Worm (Caenorhabditis elegans) whole organism, young adult: ENCODE results near the gene W04E12.2.
A peak's percentile ranks its signal among the peaks of the same experiment; 100 is the strongest.

ENCODE experiments used
- B0035.1 ChIP-seq: sonication (generic microtip); optimal IDR thresholded peaks from 2 replicates; lab custom pipeline; 2016; ENCODE audit warnings: missing genetic modification characterization, mild to moderate bottlenecking, missing compliant biosample characterization, missing genotype, missing genetic modification reagents
- F37B4.10 ChIP-seq: fragments of 200-800 bp; sonication (Bioruptor generic); IDR thresholded peaks from 2 replicates; pipeline ENCODE4 v1.3.6; 2022; ENCODE audit warnings: missing genetic modification characterization, missing compliant biosample characterization
- F39B2.1 ChIP-seq: fragments of 200-800 bp; sonication (Bioruptor generic); IDR thresholded peaks from 2 replicates; pipeline ENCODE4 v1.3.6; 2022; ENCODE audit warnings: missing genetic modification reagents, missing genetic modification characterization, missing compliant biosample characterization
- F52B5.7 ChIP-seq: sonication (generic microtip); optimal IDR thresholded peaks from 2 replicates; lab custom pipeline; 2016; ENCODE audit warnings: mild to moderate bottlenecking, missing genetic modification characterization, missing compliant biosample characterization
- F55B11.4 ChIP-seq: sonication (generic microtip); optimal IDR thresholded peaks from 2 replicates; lab custom pipeline; 2016; ENCODE audit warnings: missing compliant biosample characterization, missing genetic modification characterization, borderline replicate concordance; ENCODE audit not compliant: insufficient read depth
- Y53G8AR.9 ChIP-seq: fragments of 200-800 bp; sonication (Bioruptor generic); conservative IDR thresholded peaks from 2 replicates; pipeline ENCODE4 v1.3.6; 2022; ENCODE audit warnings: missing genetic modification reagents, missing genetic modification characterization, missing compliant biosample characterization
- Y79H2A.3 ChIP-seq: fragments of 200-800 bp; sonication (Bioruptor generic); conservative IDR thresholded peaks from 2 replicates; pipeline ENCODE4 v1.3.6; 2022; ENCODE audit warnings: missing genetic modification reagents, missing genetic modification characterization, missing compliant biosample characterization
- cebp-1 ChIP-seq, 2 experiments: fragments of 200-800 bp in 1 of 2; sonication (Bioruptor generic) in 1 of 2; sonication (generic microtip) in 1 of 2; IDR thresholded peaks in 1 of 2; optimal IDR thresholded peaks in 1 of 2; 2 replicates each; pipeline versions ENCODE4 v1.3.6 to Lab custom; 2017 to 2022; ENCODE audit warnings: missing compliant biosample characterization in 2 of 2, missing genetic modification characterization in 2 of 2, mild to moderate bottlenecking in 1 of 2, missing genetic modification reagents in 1 of 2, moderate library complexity in 1 of 2
- cebp-2 ChIP-seq: fragments of 200-800 bp; sonication (Bioruptor generic); IDR thresholded peaks from 2 replicates; pipeline ENCODE4 v1.3.6; 2022; ENCODE audit warnings: missing genetic modification characterization, missing compliant biosample characterization
- ceh-27 ChIP-seq: fragments of 200-800 bp; sonication (Bioruptor generic); optimal IDR thresholded peaks from 2 replicates; lab custom pipeline; 2018; ENCODE audit warnings: mild to moderate bottlenecking, missing genetic modification characterization, moderate library complexity, missing compliant biosample characterization
- chd-7 ChIP-seq: sonication (generic microtip); optimal IDR thresholded peaks from 2 replicates; lab custom pipeline; 2016; ENCODE audit warnings: mild to moderate bottlenecking, missing genetic modification characterization, moderate library complexity, missing compliant biosample characterization
- die-1 ChIP-seq: sonication (generic microtip); optimal IDR thresholded peaks from 2 replicates; lab custom pipeline; 2016; ENCODE audit warnings: missing genotype, mild to moderate bottlenecking, missing genetic modification characterization, missing compliant biosample characterization
- dox-1 ChIP-seq: fragments of 200-800 bp; sonication (Bioruptor generic); IDR thresholded peaks from 2 replicates; pipeline ENCODE4 v1.3.6; 2022; ENCODE audit warnings: missing genetic modification reagents, missing genetic modification characterization, missing compliant biosample characterization
- efl-1 ChIP-seq: fragments of 150-350 bp; optimal IDR thresholded peaks from 2 replicates; lab custom pipeline; 2014; ENCODE audit warnings: missing biosample characterization, missing genetic modification reagents, missing genetic modification characterization
- egl-44 ChIP-seq: fragments of 200-800 bp; sonication (Bioruptor generic); IDR thresholded peaks from 2 replicates; pipeline ENCODE4 v1.3.6; 2022; ENCODE audit warnings: missing genetic modification reagents, missing genetic modification characterization, missing compliant biosample characterization
- egrh-3 ChIP-seq: fragments of 200-800 bp; sonication (Bioruptor generic); IDR thresholded peaks from 2 replicates; pipeline ENCODE4 v1.3.6; 2022; ENCODE audit warnings: missing genetic modification reagents, missing genetic modification characterization, missing compliant biosample characterization
- ets-4 ChIP-seq: fragments of 200-800 bp; sonication (Bioruptor generic); optimal IDR thresholded peaks from 2 replicates; lab custom pipeline; 2018; ENCODE audit warnings: mild to moderate bottlenecking, missing genetic modification characterization, missing compliant biosample characterization
- let-607 ChIP-seq, 2 experiments: fragments of 200-800 bp in 1 of 2; sonication (Bioruptor generic) in 1 of 2; sonication (generic microtip) in 1 of 2; optimal IDR thresholded peaks; 2 replicates each; lab custom pipeline; 2016 to 2018; ENCODE audit warnings: mild to moderate bottlenecking in 2 of 2, missing compliant biosample characterization in 2 of 2, missing genetic modification characterization in 2 of 2, moderate library complexity in 2 of 2, missing genotype in 1 of 2
- lin-26 ChIP-seq: fragments of 200-800 bp; sonication (Bioruptor generic); IDR thresholded peaks from 2 replicates; pipeline ENCODE4 v1.3.6; 2022; ENCODE audit warnings: missing genetic modification reagents, missing genetic modification characterization, missing compliant biosample characterization
- lin-54 ChIP-seq: fragments of 200-800 bp; sonication (Bioruptor generic); optimal IDR thresholded peaks from 2 replicates; lab custom pipeline; 2018; ENCODE audit warnings: mild to moderate bottlenecking, missing genetic modification characterization, missing compliant biosample characterization
- madf-10 ChIP-seq: sonication (generic microtip); optimal IDR thresholded peaks from 2 replicates; lab custom pipeline; 2016; ENCODE audit warnings: mild to moderate bottlenecking, missing genetic modification characterization, missing compliant biosample characterization
- madf-3 ChIP-seq: fragments of 200-800 bp; sonication (Bioruptor generic); IDR thresholded peaks from 2 replicates; pipeline ENCODE4 v1.3.6; 2022; ENCODE audit warnings: missing genetic modification reagents, missing genetic modification characterization, missing compliant biosample characterization
- madf-6 ChIP-seq: fragments of 200-800 bp; sonication (Bioruptor generic); IDR thresholded peaks from 2 replicates; pipeline ENCODE4 v1.3.6; 2022; ENCODE audit warnings: missing genetic modification reagents, missing genetic modification characterization, missing compliant biosample characterization
- mcd-1 ChIP-seq: fragments of 200-800 bp; sonication (Bioruptor generic); IDR thresholded peaks from 2 replicates; pipeline ENCODE4 v1.3.6; 2022; ENCODE audit warnings: missing genetic modification reagents, missing genetic modification characterization, missing compliant biosample characterization
- mel-28 ChIP-seq: sonication (generic microtip); optimal IDR thresholded peaks from 2 replicates; lab custom pipeline; 2016; ENCODE audit warnings: borderline replicate concordance, mild to moderate bottlenecking, missing genetic modification characterization, missing compliant biosample characterization
- nfyb-1 ChIP-seq: fragments of 200-800 bp; sonication (Bioruptor generic); IDR thresholded peaks from 2 replicates; pipeline ENCODE4 v1.3.6; 2022; ENCODE audit warnings: missing genetic modification reagents, missing genetic modification characterization, missing compliant biosample characterization
- nhr-80 ChIP-seq: sonication (generic microtip); optimal IDR thresholded peaks from 2 replicates; lab custom pipeline; 2016; ENCODE audit warnings: missing genetic modification characterization, missing compliant biosample characterization
- rcor-1 ChIP-seq: fragments of 200-800 bp; sonication (Bioruptor generic); IDR thresholded peaks from 2 replicates; pipeline ENCODE4 v1.3.6; 2022; ENCODE audit warnings: missing genetic modification reagents, missing genetic modification characterization, missing compliant biosample characterization
- rpc-1 ChIP-seq, 2 experiments: fragments of 150-350 bp in 1 of 2; sonication (generic microtip) in 1 of 2; optimal IDR thresholded peaks; 2 replicates each; lab custom pipeline; 2014 to 2018; ENCODE audit warnings: missing biosample characterization in 1 of 2, missing genetic modification characterization in 1 of 2, missing genetic modification reagents in 1 of 2, missing genotype in 1 of 2
- sdz-38 ChIP-seq: sonication (generic microtip); optimal IDR thresholded peaks from 2 replicates; lab custom pipeline; 2016; ENCODE audit warnings: missing genotype, missing genetic modification characterization, missing compliant biosample characterization
- sea-2 ChIP-seq: fragments of 200-800 bp; sonication (Bioruptor generic); IDR thresholded peaks from 2 replicates; pipeline ENCODE4 v1.3.6; 2022; ENCODE audit warnings: missing genetic modification characterization, missing compliant biosample characterization
- snpc-1.3 ChIP-seq: sonication (generic microtip); optimal IDR thresholded peaks from 2 replicates; lab custom pipeline; 2017; ENCODE audit warnings: missing genetic modification characterization, mild to moderate bottlenecking, missing compliant biosample characterization, antibody characterized with exemption, moderate library complexity, missing genotype, missing genetic modification reagents; ENCODE audit not compliant: insufficient read depth
- snpc-4 ChIP-seq, 5 experiments: fragments of 150-350 bp in 1 of 5; sonication (generic microtip) in 4 of 5; optimal IDR thresholded peaks; 2 replicates each; lab custom pipeline; 2014 to 2018; ENCODE audit warnings: missing genetic modification characterization in 5 of 5, missing biosample characterization in 3 of 5, antibody characterized with exemption in 2 of 5, mild to moderate bottlenecking in 2 of 5, missing compliant biosample characterization in 2 of 5, missing genotype in 2 of 5, moderate library complexity in 2 of 5, missing genetic modification reagents in 1 of 5
- unc-130 ChIP-seq: sonication (generic microtip); optimal IDR thresholded peaks from 2 replicates; lab custom pipeline; 2016; ENCODE audit warnings: missing genetic modification reagents, missing genetic modification characterization, missing compliant biosample characterization
- zfh-2 ChIP-seq: fragments of 200-800 bp; sonication (Bioruptor generic); conservative IDR thresholded peaks from 2 replicates; pipeline ENCODE4 v1.3.6; 2022; ENCODE audit warnings: missing genetic modification reagents, missing genetic modification characterization, missing compliant biosample characterization
- zim-3 ChIP-seq: sonication (generic microtip); optimal IDR thresholded peaks from 2 replicates; lab custom pipeline; 2017; ENCODE audit warnings: mild to moderate bottlenecking, missing genetic modification characterization, moderate library complexity, missing compliant biosample characterization
- ztf-25 ChIP-seq: fragments of 200-800 bp; sonication (Bioruptor generic); IDR thresholded peaks from 2 replicates; pipeline ENCODE4 v1.3.6; 2022; ENCODE audit warnings: missing genetic modification reagents, missing genetic modification characterization, missing compliant biosample characterization
- ztf-26 ChIP-seq: sonication (generic microtip); optimal IDR thresholded peaks from 2 replicates; lab custom pipeline; 2017; ENCODE audit warnings: missing genetic modification characterization, missing compliant biosample characterization
- ztf-28 ChIP-seq: fragments of 200-800 bp; sonication (Bioruptor generic); IDR thresholded peaks from 2 replicates; pipeline ENCODE4 v1.3.6; 2022; ENCODE audit warnings: missing genetic modification reagents, missing genetic modification characterization, missing compliant biosample characterization

W04E12.2 gene

ce11 chrV:19767719-19768118, 26.8 kb upstream of the W04E12.2 start:
- TF ChIP-seq nfyb-1 (GFP tag; lab: Robert Waterston, UW) (peak; percentile 86), madf-6 (GFP tag; lab: Robert Waterston, UW) (no peak)

- TF ChIP-seq rpc-1 (optimal IDR thresholded peaks at IDR 0.05; lab: Kevin White, UChicago) (no peak), rpc-1 (tag; optimal IDR thresholded peaks at IDR 0.05; lab: Kevin White, UChicago) (no peak), ztf-25 (GFP tag; lab: Robert Waterston, UW) (no peak), B0035.1 (tag; lab: Kevin White, UChicago) (no peak), ceh-27 (GFP tag; lab: Kevin White, UChicago) (no peak), let-607 (tag; optimal IDR thresholded peaks at IDR 0.05; lab: Kevin White, UChicago) (no peak), F37B4.10 (GFP tag; lab: Robert Waterston, UW) (no peak), F39B2.1 (GFP tag; lab: Robert Waterston, UW) (no peak)
Observed at ce11 chrV:19760751-19761150, 19.8 kb upstream of the W04E12.2 start, which contains the start of gene M162.5. Gene M162.5, plus strand, starts transcription at chrV:19761051.

- TF ChIP-seq egl-44 (GFP tag; lab: Robert Waterston, UW) (no peak), ztf-28 (GFP tag; lab: Robert Waterston, UW) (0 out of 2 replicates have a peak, but pooled peaks have one; percentile 24), zfh-2 (GFP tag; lab: Robert Waterston, UW) (peak; percentile 73), unc-130 (GFP tag; lab: Kevin White, UChicago) (no peak), F37B4.10 (GFP tag; lab: Robert Waterston, UW) (0 out of 2 replicates have a peak, but pooled peaks have one; percentile 84), ztf-25 (GFP tag; lab: Robert Waterston, UW) (no peak), mel-28 (tag; lab: Kevin White, UChicago) (no peak), sdz-38 (tag; lab: Kevin White, UChicago) (no peak), nhr-80 (tag; lab: Kevin White, UChicago) (no peak), madf-3 (GFP tag; lab: Robert Waterston, UW) (0 out of 2 replicates have a peak, but pooled peaks have one; percentile 33), F55B11.4 (no peak), mcd-1 (no peak), zim-3 (tag; lab: Kevin White, UChicago) (no peak), egrh-3 (GFP tag; lab: Robert Waterston, UW) (peak; percentile 11; the same call in 1 of the 2 replicates), snpc-4 (GFP tag; optimal IDR thresholded peaks at IDR 0.05; lab: Kevin White, UChicago) (no peak), snpc-4 (tag; optimal IDR thresholded peaks at IDR 0.05; lab: Kevin White, UChicago) (peak in 2 of 4 experiments; percentile 53 to 68), die-1 (tag; lab: Kevin White, UChicago) (no peak)
Observed at ce11 chrV:19759282-19759681, 18.3 kb upstream of the W04E12.2 start.

- no peak for TF ChIP-seq sea-2 (GFP tag; lab: Robert Waterston, UW)
- no peak for TF ChIP-seq Y79H2A.3 (GFP tag; lab: Robert Waterston, UW)
- TF ChIP-seq ets-4 (GFP tag; lab: Kevin White, UChicago): no peak
- TF ChIP-seq cebp-2 (GFP tag; lab: Robert Waterston, UW): no peak
- no peak for TF ChIP-seq F52B5.7
- TF ChIP-seq snpc-1.3 (tag; lab: Kevin White, UChicago): no peak
- no peak for TF ChIP-seq lin-54 (GFP tag; lab: Kevin White, UChicago)
Observed at ce11 chrV:19756253-19756652, 15.3 kb upstream of the W04E12.2 start, which contains the start of gene W04E12.9. Gene W04E12.9, plus strand, starts transcription at chrV:19756553.

- TF ChIP-seq nhr-80 (tag; lab: Kevin White, UChicago): peak; percentile 95
- TF ChIP-seq cebp-1 (GFP tag; IDR thresholded peaks at IDR 0.05; lab: Robert Waterston, UW): no peak
- TF ChIP-seq cebp-1 (tag; optimal IDR thresholded peaks at IDR 0.05; lab: Kevin White, UChicago): no peak
- no peak for TF ChIP-seq ztf-25 (GFP tag; lab: Robert Waterston, UW)
- no peak for TF ChIP-seq ztf-26 (tag; lab: Kevin White, UChicago)
- TF ChIP-seq efl-1 (GFP tag; lab: Kevin White, UChicago): no peak
- TF ChIP-seq chd-7 (tag; lab: Kevin White, UChicago): no peak
- TF ChIP-seq egl-44 (GFP tag; lab: Robert Waterston, UW): no peak
- no peak for TF ChIP-seq snpc-1.3 (tag; lab: Kevin White, UChicago)
- no peak for TF ChIP-seq lin-26 (GFP tag; lab: Robert Waterston, UW)
- peak; percentile 49 for TF ChIP-seq dox-1 (GFP tag; lab: Robert Waterston, UW)
- TF ChIP-seq Y53G8AR.9: no peak
- no peak for TF ChIP-seq rcor-1 (GFP tag; lab: Robert Waterston, UW)
- TF ChIP-seq madf-10 (tag; lab: Kevin White, UChicago): no peak
Observed at ce11 chrV:19755260-19755659, 14.3 kb upstream of the W04E12.2 start, which contains the start of gene clec-50. Gene clec-50, minus strand, starts transcription at chrV:19755368.
